Worm (Caenorhabditis elegans) whole organism, young adult: Measurements from ENCODE around the gene T07F12.1.

Experiments
- him-1 ChIP-seq: sonication (generic microtip); optimal IDR thresholded peaks from 2 replicates; lab custom pipeline; 2016; ENCODE audit warnings: missing genotype, missing genetic modification reagents, missing genetic modification characterization, missing compliant biosample characterization
- lin-35 ChIP-seq, 3 experiments: fragments of 150-350 bp in 2 of 3; sonication (generic microtip) in 1 of 3; optimal IDR thresholded peaks; 2 replicates each; lab custom pipeline; 2014 to 2018; ENCODE audit warnings: missing biosample characterization in 3 of 3, missing genetic modification characterization in 3 of 3, missing genetic modification reagents in 3 of 3
- pha-4 ChIP-seq: fragments of 150-350 bp; sonication (generic microtip); optimal IDR thresholded peaks from 2 replicates; lab custom pipeline; 2014; ENCODE audit warnings: missing biosample characterization, missing genetic modification reagents, missing genetic modification characterization
- tlf-1 ChIP-seq: fragments of 200-800 bp; sonication (Bioruptor generic); optimal IDR thresholded peaks from 2 replicates; lab custom pipeline; 2018; ENCODE audit warnings: mild to moderate bottlenecking, missing genetic modification characterization, missing compliant biosample characterization
- xnd-1 ChIP-seq: sonication (generic microtip); optimal IDR thresholded peaks from 2 replicates; lab custom pipeline; 2016; ENCODE audit warnings: missing genotype, missing genetic modification reagents, missing genetic modification characterization, missing compliant biosample characterization
- zim-3 ChIP-seq: sonication (generic microtip); optimal IDR thresholded peaks from 2 replicates; lab custom pipeline; 2017; ENCODE audit warnings: mild to moderate bottlenecking, missing genetic modification characterization, moderate library complexity, missing compliant biosample characterization

ce11 chrX:4932964-4933363, 39.1 kb downstream of the T07F12.1 start:
- TF ChIP-seq pha-4, result no peak
- TF ChIP-seq tlf-1 (GFP tag; lab: Kevin White, UChicago), result no peak
- TF ChIP-seq xnd-1 (tag; lab: Kevin White, UChicago), result no peak
- TF ChIP-seq zim-3 (tag; lab: Kevin White, UChicago), result no peak
- TF ChIP-seq lin-35 (GFP tag; optimal IDR thresholded peaks at IDR 0.05; lab: Kevin White, UChicago), result no peak
- no peak for TF ChIP-seq him-1 (tag; lab: Kevin White, UChicago)
